Worm (Caenorhabditis elegans): ENCODE measurements around the gene clec-261.

Gene clec-261

ce11 chrV:20249438-20250120, 44.7 kb downstream of the clec-261 start, which contains the start of gene swsn-1 (continued):
- TF ChIP-seq pros-1 (tag; optimal IDR thresholded peaks at IDR 0.05), result no peak
- TF ChIP-seq pat-9 (tag; optimal IDR thresholded peaks at IDR 0.05), result no peak

DNA sequence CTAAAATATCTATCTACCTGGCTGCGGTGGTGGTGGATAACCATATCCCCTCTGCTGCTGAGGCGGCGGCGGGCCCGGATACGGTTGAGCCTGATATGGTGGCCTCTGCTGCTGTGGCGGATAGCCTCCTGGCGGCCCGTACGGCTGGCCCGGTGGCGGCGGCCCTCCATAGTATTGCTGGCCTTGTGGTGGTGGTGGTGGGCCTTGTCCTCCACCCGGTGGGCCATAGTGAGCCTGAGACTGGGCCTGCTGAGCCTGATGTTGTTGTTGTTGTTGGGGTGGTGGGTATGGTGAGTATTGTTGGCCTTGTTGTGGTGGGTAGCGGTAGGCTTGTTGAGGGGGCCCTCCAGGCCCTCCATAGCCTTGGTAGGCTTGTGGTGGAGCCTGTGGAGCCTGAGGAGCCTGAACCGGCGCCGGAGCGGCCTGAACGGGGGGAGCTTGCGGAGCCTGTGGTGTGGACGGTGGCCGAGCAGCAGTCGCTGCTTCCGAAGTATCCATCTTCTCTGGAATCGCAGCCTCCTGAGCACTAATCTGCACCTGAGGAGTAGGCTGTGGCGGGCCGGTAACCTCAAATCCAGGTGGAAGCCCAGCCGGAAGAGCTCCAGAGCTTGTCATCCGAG, 52.9 kb downstream of the clec-261 start:
- TF ChIP-seq ceh-31 (tag; optimal IDR thresholded peaks at IDR 0.05) (peak; percentile 5), T23F11.4 (GFP tag; optimal IDR thresholded peaks at IDR 0.05) (peak; percentile 11), pag-3 (tag; optimal IDR thresholded peaks at IDR 0.05; ENCODE audit: borderline replicate concordance) (peak; percentile 42), Y22D7AL.16 (tag; optimal IDR thresholded peaks at IDR 0.05) (no peak), pha-2 (tag; optimal IDR thresholded peaks at IDR 0.05) (no peak), syd-9 (tag; optimal IDR thresholded peaks at IDR 0.05) (peak; percentile 12)

Data from whole organism, late embryonic.